6 fruit fly cellular contexts compared by ENCODE assay signal in genomic region chr3R:8333768-8334470, dm6.
TF ChIP-seq lines count a peak whose summit lies in the region.

TSS of gene Poxm (minus strand) at chr3R:8333792.

- TF ChIP-seq CTCF in whole organism, embryonic (GFP tag; optimal IDR thresholded peaks at IDR 0.05; lab: Kevin White, UChicago), result peak; percentile 1

TF ChIP-seq in whole organism, 6 proteins besides CTCF, POLR2A, EP300 and RAD21:
- peak; percentile 58 for TF ChIP-seq CG8478 (optimal IDR thresholded peaks at IDR 0.05; lab: Kevin White, UChicago)
- TF ChIP-seq psq (optimal IDR thresholded peaks at IDR 0.05; lab: Kevin White, UChicago), result no peak

TF ChIP-seq in whole organism, adult, 20 proteins besides CTCF, POLR2A, EP300 and RAD21:
- no peak for TF ChIP-seq pad (GFP tag; optimal IDR thresholded peaks at IDR 0.05; lab: Kevin White, UChicago)
- TF ChIP-seq Hr96 (GFP tag; optimal IDR thresholded peaks at IDR 0.05; lab: Kevin White, UChicago), result no peak
- TF ChIP-seq CG1620 (GFP tag; optimal IDR thresholded peaks at IDR 0.05; lab: Kevin White, UChicago), result no peak
- TF ChIP-seq bab1 (GFP tag; optimal IDR thresholded peaks at IDR 0.05; lab: Kevin White, UChicago), result no peak
- TF ChIP-seq CG7101 (tag; optimal IDR thresholded peaks at IDR 0.05; lab: Kevin White, UChicago), result no peak
- TF ChIP-seq kay (GFP tag; lab: Kevin White, UChicago; ENCODE audit: borderline replicate concordance), result peak; percentile 67

TF ChIP-seq in whole organism, embryonic, 481 proteins besides CTCF, POLR2A, EP300 and RAD21 (continues in another document):
- TF ChIP-seq yki (optimal IDR thresholded peaks at IDR 0.05; lab: Kevin White, UChicago), result peak; percentile 49
- TF ChIP-seq Tbp (GFP tag; optimal IDR thresholded peaks at IDR 0.05; lab: Kevin White, UChicago), result no peak
- no peak for TF ChIP-seq zen2 (GFP tag; IDR thresholded peaks at IDR 0.05; lab: Robert Waterston, UW; ENCODE audit: partially characterized antibody)
- TF ChIP-seq Deaf1 (tag; optimal IDR thresholded peaks at IDR 0.05; lab: Kevin White, UChicago), result peak; percentile 56
- TF ChIP-seq nmo (GFP tag; optimal IDR thresholded peaks at IDR 0.05; lab: Kevin White, UChicago), result peak; percentile 98
- TF ChIP-seq pho (GFP tag; optimal IDR thresholded peaks at IDR 0.05; lab: Kevin White, UChicago), result peak; percentile 16
- peak; percentile 82 for TF ChIP-seq BtbVII (GFP tag; optimal IDR thresholded peaks at IDR 0.05; lab: Kevin White, UChicago)
- peak; percentile 46 for TF ChIP-seq hth (optimal IDR thresholded peaks at IDR 0.05; lab: Kevin White, UChicago)
- TF ChIP-seq Usf (GFP tag; optimal IDR thresholded peaks at IDR 0.05; lab: Kevin White, UChicago), result peak; percentile 91
- TF ChIP-seq CG17612 (GFP tag; IDR thresholded peaks at IDR 0.05; lab: Robert Waterston, UW), result no peak; the same call in 1 of the 2 replicates
- peak; percentile 95 for TF ChIP-seq fd96Cb (tag; optimal IDR thresholded peaks at IDR 0.05; lab: Kevin White, UChicago)
- no peak for TF ChIP-seq unc-4 (GFP tag; IDR thresholded peaks at IDR 0.05; lab: Robert Waterston, UW; ENCODE audit: partially characterized antibody)
- peak; percentile 94 for TF ChIP-seq dysf (GFP tag; IDR thresholded peaks at IDR 0.05; lab: Robert Waterston, UW)
- TF ChIP-seq CG18619 (GFP tag; optimal IDR thresholded peaks at IDR 0.05; lab: Kevin White, UChicago), result peak; percentile 88
- peak; percentile 39 for TF ChIP-seq btn (GFP tag; optimal IDR thresholded peaks at IDR 0.05; lab: Kevin White, UChicago)
- peak; percentile 36 for TF ChIP-seq Kr (GFP tag; optimal IDR thresholded peaks at IDR 0.05; lab: Kevin White, UChicago)
- TF ChIP-seq CG11696 (GFP tag; IDR thresholded peaks at IDR 0.05; lab: Robert Waterston, UW), result peak; percentile 66
- peak; percentile 7; the same call in 1 of the 3 replicates for TF ChIP-seq z (GFP tag; IDR thresholded peaks at IDR 0.05; lab: Robert Waterston, UW)
- peak; percentile 49 for TF ChIP-seq CG17186 (GFP tag; optimal IDR thresholded peaks at IDR 0.05; lab: Kevin White, UChicago)
- TF ChIP-seq Doc2 (GFP tag; IDR thresholded peaks at IDR 0.05; lab: Robert Waterston, UW), result peak; percentile 67; the same call in 1 of the 2 replicates

TF ChIP-seq in whole organism, prepupa, 60 proteins besides CTCF, POLR2A, EP300 and RAD21 (continues in another document):
- TF ChIP-seq salr (GFP tag; optimal IDR thresholded peaks at IDR 0.05; lab: Kevin White, UChicago) (peak; percentile 72 to 98), CG3032 (tag; optimal IDR thresholded peaks at IDR 0.05; lab: Kevin White, UChicago) (peak; percentile 98), CG31627 (GFP tag; optimal IDR thresholded peaks at IDR 0.05; lab: Kevin White, UChicago) (peak; percentile 90), dsx (GFP tag; optimal IDR thresholded peaks at IDR 0.05; lab: Kevin White, UChicago; ENCODE audit: poor library complexity, severe bottlenecking) (peak; percentile 95), CG3919 (GFP tag; optimal IDR thresholded peaks at IDR 0.05; lab: Kevin White, UChicago) (peak; percentile 98), OdsH (GFP tag; optimal IDR thresholded peaks at IDR 0.05; lab: Kevin White, UChicago) (peak; percentile 98), CG11902 (GFP tag; optimal IDR thresholded peaks at IDR 0.05; lab: Kevin White, UChicago) (peak; percentile 99), CG8632 (GFP tag; optimal IDR thresholded peaks at IDR 0.05; lab: Kevin White, UChicago) (peak; percentile 94), CG6808 (GFP tag; optimal IDR thresholded peaks at IDR 0.05; lab: Kevin White, UChicago) (peak; percentile 97), Hr38 (GFP tag; optimal IDR thresholded peaks at IDR 0.05; lab: Kevin White, UChicago) (no peak), Lpt (GFP tag; optimal IDR thresholded peaks at IDR 0.05; lab: Kevin White, UChicago) (peak; percentile 96), Hr4 (GFP tag; optimal IDR thresholded peaks at IDR 0.05; lab: Kevin White, UChicago) (peak; percentile 97), CG11294 (GFP tag; IDR thresholded peaks at IDR 0.05; lab: Robert Waterston, UW) (peak; percentile 87), fkh (GFP tag; optimal IDR thresholded peaks at IDR 0.05; lab: Kevin White, UChicago) (peak; percentile 78), CG10669 (GFP tag; optimal IDR thresholded peaks at IDR 0.05; lab: Kevin White, UChicago) (peak; percentile 95), esn (GFP tag; optimal IDR thresholded peaks at IDR 0.05; lab: Kevin White, UChicago) (peak; percentile 94), fd59A (GFP tag; optimal IDR thresholded peaks at IDR 0.05; lab: Kevin White, UChicago) (peak; percentile 96), fd85E (GFP tag; optimal IDR thresholded peaks at IDR 0.05; lab: Kevin White, UChicago) (peak; percentile 60), CG11762 (GFP tag; optimal IDR thresholded peaks at IDR 0.05; lab: Kevin White, UChicago; ENCODE audit: insufficient read depth) (peak; percentile 94), CG16779 (tag; optimal IDR thresholded peaks at IDR 0.05; lab: Kevin White, UChicago) (peak; percentile 91), CG6276 (GFP tag; optimal IDR thresholded peaks at IDR 0.05; lab: Kevin White, UChicago) (peak; percentile 97)

TF ChIP-seq in whole organism, pupa, 21 proteins besides CTCF, POLR2A, EP300 and RAD21:
- TF ChIP-seq Pif1B (GFP tag; optimal IDR thresholded peaks at IDR 0.05; lab: Kevin White, UChicago) (peak; percentile 91), CG4496 (GFP tag; IDR thresholded peaks at IDR 0.05; lab: Robert Waterston, UW) (peak; percentile 90), CG8301 (tag; optimal IDR thresholded peaks at IDR 0.05; lab: Kevin White, UChicago) (peak; percentile 96), rn (GFP tag; IDR thresholded peaks at IDR 0.05; lab: Robert Waterston, UW) (peak; percentile 87), EcR (GFP tag; optimal IDR thresholded peaks at IDR 0.05; lab: Kevin White, UChicago) (no peak), CG34367 (tag; optimal IDR thresholded peaks at IDR 0.05; lab: Kevin White, UChicago) (peak; percentile 90), CG17806 (tag; optimal IDR thresholded peaks at IDR 0.05; lab: Kevin White, UChicago) (peak; percentile 94), Pif1A (GFP tag; optimal IDR thresholded peaks at IDR 0.05; lab: Kevin White, UChicago) (peak; percentile 89), gl (tag; optimal IDR thresholded peaks at IDR 0.05; lab: Kevin White, UChicago) (peak; percentile 76), CG15710 (tag; optimal IDR thresholded peaks at IDR 0.05; lab: Kevin White, UChicago) (peak; percentile 97), CG10348 (GFP tag; IDR thresholded peaks at IDR 0.05; lab: Robert Waterston, UW) (peak; percentile 90), CG12605 (GFP tag; IDR thresholded peaks at IDR 0.05; lab: Robert Waterston, UW) (peak; percentile 74), CG32121 (GFP tag; IDR thresholded peaks at IDR 0.05; lab: Robert Waterston, UW) (peak; percentile 93), CG13204 (GFP tag; optimal IDR thresholded peaks at IDR 0.05; lab: Kevin White, UChicago) (peak; percentile 74), fd96Ca (GFP tag; IDR thresholded peaks at IDR 0.05; lab: Robert Waterston, UW) (peak; percentile 91), CG14655 (GFP tag; optimal IDR thresholded peaks at IDR 0.05; lab: Kevin White, UChicago) (peak; percentile 99), Ets98B (GFP tag; IDR thresholded peaks at IDR 0.05; lab: Robert Waterston, UW) (peak; percentile 86), Snoo (tag; optimal IDR thresholded peaks at IDR 0.05; lab: Kevin White, UChicago) (peak; percentile 95), CG8159 (tag; optimal IDR thresholded peaks at IDR 0.05; lab: Kevin White, UChicago) (peak; percentile 98), D1 (tag; optimal IDR thresholded peaks at IDR 0.05; lab: Kevin White, UChicago) (peak; percentile 93), CG9948 (tag; optimal IDR thresholded peaks at IDR 0.05; lab: Kevin White, UChicago) (peak; percentile 95)

TF ChIP-seq in whole organism, wandering third instar larva, 38 proteins besides CTCF, POLR2A, EP300 and RAD21 (continues in another document):
- peak; percentile 94 for TF ChIP-seq Sp1 (GFP tag; optimal IDR thresholded peaks at IDR 0.05; lab: Kevin White, UChicago)
- no peak for TF ChIP-seq woc (GFP tag; optimal IDR thresholded peaks at IDR 0.05; lab: Kevin White, UChicago)
- TF ChIP-seq psq (GFP tag; optimal IDR thresholded peaks at IDR 0.05; lab: Kevin White, UChicago), result peak; percentile 89
- TF ChIP-seq Vsx2 (GFP tag; optimal IDR thresholded peaks at IDR 0.05; lab: Kevin White, UChicago; ENCODE audit: partially characterized antibody), result no peak
- TF ChIP-seq Mio (GFP tag; optimal IDR thresholded peaks at IDR 0.05; lab: Kevin White, UChicago), result peak; percentile 17
- TF ChIP-seq ey (GFP tag; optimal IDR thresholded peaks at IDR 0.05; lab: Kevin White, UChicago), result peak; percentile 79
- TF ChIP-seq Hnf4 (GFP tag; optimal IDR thresholded peaks at IDR 0.05; lab: Kevin White, UChicago), result peak; percentile 49
- no peak for TF ChIP-seq CrebA (GFP tag; optimal IDR thresholded peaks at IDR 0.05; lab: Kevin White, UChicago; ENCODE audit: borderline replicate concordance)
- TF ChIP-seq rgr (GFP tag; optimal IDR thresholded peaks at IDR 0.05; lab: Kevin White, UChicago), result peak; percentile 81
- peak; percentile 87 for TF ChIP-seq CG9705 (GFP tag; optimal IDR thresholded peaks at IDR 0.05; lab: Kevin White, UChicago)
- TF ChIP-seq foxo (GFP tag; optimal IDR thresholded peaks at IDR 0.05; lab: Kevin White, UChicago), result peak in 1 of 2 experiments; percentile 93
- TF ChIP-seq Dfd (GFP tag; optimal IDR thresholded peaks at IDR 0.05; lab: Kevin White, UChicago), result peak; percentile 83
- TF ChIP-seq Hr83 (GFP tag; optimal IDR thresholded peaks at IDR 0.05; lab: Kevin White, UChicago; ENCODE audit: poor library complexity, severe bottlenecking), result peak; percentile 19
- TF ChIP-seq usp (GFP tag; optimal IDR thresholded peaks at IDR 0.05; lab: Kevin White, UChicago), result no peak
- TF ChIP-seq Dif (GFP tag; optimal IDR thresholded peaks at IDR 0.05; lab: Kevin White, UChicago; ENCODE audit: partially characterized antibody), result peak; percentile 78
- TF ChIP-seq Hr78 (GFP tag; optimal IDR thresholded peaks at IDR 0.05; lab: Kevin White, UChicago), result no peak
- TF ChIP-seq brk (GFP tag; optimal IDR thresholded peaks at IDR 0.05; lab: Kevin White, UChicago), result no peak
- peak; percentile 69 for TF ChIP-seq sage (GFP tag; optimal IDR thresholded peaks at IDR 0.05; lab: Kevin White, UChicago)
- TF ChIP-seq CG32264 (GFP tag; optimal IDR thresholded peaks at IDR 0.05; lab: Kevin White, UChicago), result peak; percentile 1
- peak; percentile 44 for TF ChIP-seq N (GFP tag; optimal IDR thresholded peaks at IDR 0.05; lab: Kevin White, UChicago)
- TF ChIP-seq GATAd (GFP tag; optimal IDR thresholded peaks at IDR 0.05; lab: Kevin White, UChicago), result no peak
- TF ChIP-seq HLH106 (tag; optimal IDR thresholded peaks at IDR 0.05; lab: Kevin White, UChicago), result peak; percentile 95
- no peak for TF ChIP-seq lola (GFP tag; optimal IDR thresholded peaks at IDR 0.05; lab: Kevin White, UChicago)
- no peak for TF ChIP-seq pan (optimal IDR thresholded peaks at IDR 0.05; lab: Kevin White, UChicago)
- TF ChIP-seq fru (GFP tag; optimal IDR thresholded peaks at IDR 0.05; lab: Kevin White, UChicago), result peak; percentile 90
- peak; percentile 62 for TF ChIP-seq br (GFP tag; optimal IDR thresholded peaks at IDR 0.05; lab: Kevin White, UChicago)
- TF ChIP-seq Myc (optimal IDR thresholded peaks at IDR 0.05; lab: Kevin White, UChicago), result no peak
